Fruit fly (Drosophila melanogaster) whole organism, wandering third instar larva: ENCODE results near the gene CG14262.

Source experiments
- Abd-B ChIP-seq: fragments of >200 bp; optimal IDR thresholded peaks from 2 replicates; lab custom pipeline; 2017; ENCODE audit warnings: missing biosample characterization, missing genetic modification characterization
- CG9705 ChIP-seq: fragments of 200-800 bp; sonication (Bioruptor generic); optimal IDR thresholded peaks from 2 replicates; lab custom pipeline; 2018; ENCODE audit warnings: missing biosample characterization, mild to moderate bottlenecking, missing genetic modification characterization
- Hr78 ChIP-seq: fragments of >200 bp; optimal IDR thresholded peaks from 2 replicates; lab custom pipeline; 2017; ENCODE audit warnings: missing biosample characterization, missing genetic modification characterization
- h ChIP-seq: fragments of 200-800 bp; sonication (Bioruptor generic); optimal IDR thresholded peaks from 3 replicates; lab custom pipeline; 2016; ENCODE audit warnings: missing biosample characterization, mild to moderate bottlenecking, missing genetic modification characterization
- pan ChIP-seq: fragments of >200 bp; optimal IDR thresholded peaks from 2 replicates; lab custom pipeline; 2017
- psq ChIP-seq: fragments of 200-800 bp; sonication (Bioruptor generic); optimal IDR thresholded peaks from 3 replicates; lab custom pipeline; 2017; ENCODE audit warnings: missing biosample characterization, mild to moderate bottlenecking, missing genetic modification characterization, moderate library complexity
- usp ChIP-seq: fragments of >200 bp; optimal IDR thresholded peaks from 2 replicates; lab custom pipeline; 2017; ENCODE audit warnings: missing biosample characterization, missing genetic modification characterization

DNA sequence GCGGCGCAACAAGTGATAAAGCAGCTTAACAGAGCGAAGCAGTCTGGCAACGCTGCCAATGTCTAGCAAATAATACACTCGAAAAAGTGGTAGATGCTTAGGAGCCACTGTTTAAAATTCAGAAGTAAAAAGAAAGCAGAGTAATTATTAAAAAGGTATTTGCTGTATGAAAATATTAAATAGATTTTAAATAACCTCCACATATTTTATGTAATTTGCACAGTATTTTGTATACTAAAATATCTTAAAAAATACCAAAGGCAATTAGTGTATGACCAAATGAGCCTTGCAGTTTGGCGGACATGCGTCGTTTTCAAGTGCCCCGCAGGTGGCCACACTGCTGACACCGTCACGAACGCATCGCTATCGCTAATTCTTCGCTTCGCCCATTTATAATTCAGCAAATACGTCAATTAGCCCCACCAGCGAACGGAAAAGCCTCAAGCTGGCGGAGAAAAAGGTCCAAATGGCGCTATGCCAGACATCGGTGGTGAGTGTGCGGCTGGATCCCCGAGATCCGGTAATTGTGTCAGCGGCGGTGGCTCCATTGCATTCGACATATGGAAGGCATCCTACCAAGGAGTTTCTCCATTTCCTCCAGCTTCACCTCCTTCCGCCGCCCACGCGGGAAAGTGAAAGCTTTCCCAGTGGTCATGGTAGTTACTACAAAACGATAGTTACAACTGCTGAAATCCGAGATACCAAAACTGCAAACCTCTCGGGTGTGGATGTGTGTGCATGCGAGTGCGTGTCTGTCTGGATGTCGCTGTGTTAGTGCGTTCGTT, 11.9 kb downstream of the CG14262 start, which contains the start of gene pll:
- no peak for TF ChIP-seq pan (lab: Kevin White, UChicago)
- no peak for TF ChIP-seq Hr78 (GFP tag; lab: Kevin White, UChicago)
- TF ChIP-seq usp (GFP tag; lab: Kevin White, UChicago), result no peak
- TF ChIP-seq psq (GFP tag; lab: Kevin White, UChicago), result peak; percentile 73
- peak; percentile 74 for TF ChIP-seq CG9705
- TF ChIP-seq Abd-B (GFP tag; lab: Kevin White, UChicago), result no peak
- peak; percentile 84 for TF ChIP-seq h (GFP tag; lab: Kevin White, UChicago)
